Fruit fly (Drosophila melanogaster): ENCODE measurements around the gene HGTX.

The HGTX gene

DNA sequence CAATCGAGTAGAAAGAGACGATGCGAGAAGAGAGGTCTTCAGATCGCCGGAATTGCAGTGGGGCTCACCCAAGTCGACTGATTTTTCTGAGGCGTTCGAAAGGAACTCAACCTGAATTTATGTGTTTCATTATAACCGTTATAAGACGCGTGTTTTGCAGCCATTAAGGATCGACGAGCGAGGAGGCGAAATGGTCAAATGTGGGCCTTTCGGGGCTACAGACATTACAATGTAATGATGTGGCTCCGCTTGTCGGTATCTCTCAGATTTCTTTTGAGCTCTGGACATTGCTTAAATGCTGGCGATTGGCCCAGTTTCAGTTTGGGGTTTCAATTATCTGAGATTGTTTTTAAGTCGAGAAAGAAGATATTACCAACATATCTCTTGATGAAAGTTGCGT is 43.5 kb upstream of the HGTX start:
- TF ChIP-seq D1 (tag; optimal IDR thresholded peaks at IDR 0.05) (no peak), CG4496 (GFP tag; IDR thresholded peaks at IDR 0.05) (no peak), Ets98B (GFP tag; IDR thresholded peaks at IDR 0.05) (no peak), CG15710 (tag; optimal IDR thresholded peaks at IDR 0.05) (no peak)

DNA sequence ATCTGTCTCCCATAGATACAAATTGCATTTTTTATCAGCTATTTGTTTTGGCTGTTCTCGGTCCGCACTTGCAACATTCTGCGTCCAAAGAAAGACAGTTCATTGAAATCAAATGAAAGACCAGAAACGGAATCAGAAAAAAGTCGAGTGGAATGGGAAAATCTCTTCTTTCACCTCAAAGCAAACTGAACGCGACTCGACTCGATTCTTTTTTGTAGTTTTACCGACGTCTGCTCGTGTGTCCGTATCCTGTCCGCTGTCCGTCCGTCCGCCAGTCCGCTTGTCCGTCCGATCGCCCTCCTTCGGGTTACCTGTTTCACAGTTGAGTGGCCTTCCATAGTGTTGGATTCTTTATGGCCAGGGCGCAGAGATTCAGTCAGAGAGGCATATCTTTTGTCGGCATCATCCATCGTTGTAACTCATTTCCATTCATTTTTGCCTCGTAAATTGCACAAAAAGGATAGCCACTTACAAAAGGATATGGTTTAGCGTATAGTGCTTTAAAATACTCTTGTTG is 42.7 kb upstream of the HGTX start:
- TF ChIP-seq CG8159 (tag; optimal IDR thresholded peaks at IDR 0.05) (no peak), EcR (GFP tag; optimal IDR thresholded peaks at IDR 0.05) (peak; percentile 59), CG32121 (GFP tag; IDR thresholded peaks at IDR 0.05) (no peak), D1 (tag; optimal IDR thresholded peaks at IDR 0.05) (no peak), CG8301 (tag; optimal IDR thresholded peaks at IDR 0.05) (no peak)

DNA sequence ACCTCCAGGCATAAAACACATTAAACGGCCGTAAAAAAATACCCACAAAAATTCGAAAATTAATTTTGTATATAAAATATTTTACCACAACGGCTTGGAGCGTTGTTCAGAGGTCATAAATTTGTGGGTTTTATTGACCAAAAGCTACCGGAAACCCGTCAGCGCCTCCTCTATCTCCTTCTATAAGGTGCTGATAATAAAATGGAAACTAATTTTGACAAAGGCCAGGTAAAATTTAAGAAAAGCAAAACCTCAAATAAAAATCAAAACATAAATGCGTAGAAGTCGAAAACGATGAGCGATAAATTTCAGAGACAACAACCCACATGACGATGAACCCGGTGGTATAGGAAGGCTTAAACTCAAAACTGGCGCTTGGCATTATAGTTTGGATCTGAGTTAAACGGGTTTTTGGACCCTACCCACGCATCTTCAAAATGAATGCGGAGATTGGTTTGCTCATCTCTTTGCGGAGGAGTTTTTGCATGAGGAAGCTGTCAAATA is 41.5 kb upstream of the HGTX start:
- TF ChIP-seq EcR (GFP tag; optimal IDR thresholded peaks at IDR 0.05) (peak; percentile 38), CG10348 (GFP tag; IDR thresholded peaks at IDR 0.05) (no peak)

DNA sequence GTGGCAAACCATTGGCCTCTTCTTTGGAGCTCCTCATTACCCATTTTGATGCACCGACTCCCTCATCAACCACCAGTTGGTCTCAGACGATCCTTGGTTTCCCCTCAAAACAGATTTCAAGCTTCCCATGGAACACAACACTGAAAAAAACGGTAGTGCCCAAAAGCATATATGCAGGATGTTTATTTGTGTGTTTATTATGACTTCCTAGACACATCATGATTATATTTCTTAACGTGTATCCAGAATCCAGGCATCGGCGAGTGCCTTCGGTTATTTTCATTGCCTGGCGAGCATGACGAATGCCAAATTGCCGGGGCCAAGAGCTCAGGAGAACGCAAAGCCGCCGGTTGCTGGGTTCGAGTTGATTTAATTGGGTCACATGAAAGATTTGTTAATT is 40.4 kb upstream of the HGTX start:
- TF ChIP-seq Pif1A (GFP tag; optimal IDR thresholded peaks at IDR 0.05) (no peak), Ets98B (GFP tag; IDR thresholded peaks at IDR 0.05) (no peak), CG13204 (GFP tag; optimal IDR thresholded peaks at IDR 0.05) (peak; percentile 16), CG32121 (GFP tag; IDR thresholded peaks at IDR 0.05) (no peak), CG34367 (tag; optimal IDR thresholded peaks at IDR 0.05) (no peak), CG4496 (GFP tag; IDR thresholded peaks at IDR 0.05) (no peak), fd96Ca (GFP tag; IDR thresholded peaks at IDR 0.05) (no peak), CG8159 (tag; optimal IDR thresholded peaks at IDR 0.05) (peak; percentile 41), rn (GFP tag; IDR thresholded peaks at IDR 0.05) (no peak), Pif1B (GFP tag; optimal IDR thresholded peaks at IDR 0.05) (no peak), CG12605 (GFP tag; IDR thresholded peaks at IDR 0.05) (no peak), EcR (GFP tag; optimal IDR thresholded peaks at IDR 0.05) (no peak), CG9948 (tag; optimal IDR thresholded peaks at IDR 0.05) (no peak), CG14655 (GFP tag; optimal IDR thresholded peaks at IDR 0.05) (no peak), Snoo (tag; optimal IDR thresholded peaks at IDR 0.05) (no peak), CG15710 (tag; optimal IDR thresholded peaks at IDR 0.05) (peak; percentile 8), D1 (tag; optimal IDR thresholded peaks at IDR 0.05) (no peak), gl (tag; optimal IDR thresholded peaks at IDR 0.05) (peak; percentile 23), CG8301 (tag; optimal IDR thresholded peaks at IDR 0.05) (no peak), CG17806 (tag; optimal IDR thresholded peaks at IDR 0.05) (peak; percentile 40), CG10348 (GFP tag; IDR thresholded peaks at IDR 0.05) (no peak)

DNA sequence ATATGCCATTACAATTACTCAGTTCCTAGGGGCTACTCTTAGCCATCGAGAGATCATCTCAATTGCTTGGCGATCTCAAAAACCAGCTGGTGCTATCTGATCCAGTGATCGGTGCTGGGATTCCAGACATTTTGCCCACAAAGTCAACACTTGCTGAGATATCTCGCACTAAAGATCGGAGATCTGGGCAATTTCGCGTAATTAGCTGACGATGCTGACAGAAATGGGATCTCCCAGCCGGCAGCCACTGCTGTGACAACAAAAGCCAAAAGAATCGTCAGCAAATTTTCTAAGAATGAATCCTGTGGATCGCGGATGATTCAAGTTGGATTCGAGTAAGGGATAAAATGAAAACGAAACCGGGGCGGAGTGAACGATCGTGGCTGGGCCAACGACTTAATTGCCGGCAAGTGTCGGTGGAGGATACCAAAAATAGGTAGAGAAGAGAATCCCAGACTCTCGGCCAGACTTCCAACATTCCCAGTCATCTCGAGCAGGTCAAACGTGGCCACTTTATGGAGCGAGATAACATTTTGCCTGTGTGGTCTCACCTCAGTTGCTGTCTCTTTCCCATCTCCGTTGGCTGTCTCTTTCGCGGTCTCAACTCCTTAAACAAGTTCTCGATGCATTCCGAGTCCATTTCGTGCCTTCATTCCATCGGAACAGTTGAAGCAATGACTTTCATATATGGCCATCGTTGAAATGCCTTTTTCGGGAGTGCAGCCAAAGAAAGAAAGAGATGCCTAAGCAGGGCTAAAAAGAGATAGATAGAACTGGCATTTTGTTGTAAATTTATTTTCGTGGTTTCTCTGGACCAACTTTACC is 38.6 kb upstream of the HGTX start:
- TF ChIP-seq EcR (GFP tag; optimal IDR thresholded peaks at IDR 0.05) (peak; percentile 92), Snoo (tag; optimal IDR thresholded peaks at IDR 0.05) (peak; percentile 7), CG17806 (tag; optimal IDR thresholded peaks at IDR 0.05) (no peak), CG34367 (tag; optimal IDR thresholded peaks at IDR 0.05) (no peak), rn (GFP tag; IDR thresholded peaks at IDR 0.05) (no peak)

DNA sequence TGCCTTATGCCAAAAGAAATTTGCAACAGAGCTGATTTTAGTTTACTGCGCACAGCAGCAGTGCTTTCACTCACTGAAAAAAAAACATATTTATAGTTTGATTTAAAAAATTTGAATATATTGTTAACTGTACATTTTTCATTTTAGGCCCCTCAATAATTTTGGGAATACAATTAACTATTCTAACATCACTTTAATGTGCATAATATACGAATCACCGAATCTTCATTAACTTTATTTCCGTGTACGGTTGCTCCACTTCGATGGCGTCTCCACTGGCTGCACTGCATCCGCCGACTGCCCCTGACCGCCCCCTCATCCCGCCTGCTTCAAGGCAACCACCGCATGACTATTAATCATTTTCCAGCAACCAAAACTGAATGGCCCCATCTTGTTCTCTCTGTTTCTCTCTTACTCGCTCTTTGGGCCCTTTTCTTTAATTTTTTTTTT is 37.4 kb upstream of the HGTX start:
- TF ChIP-seq CG10348 (GFP tag; IDR thresholded peaks at IDR 0.05) (no peak), CG8301 (tag; optimal IDR thresholded peaks at IDR 0.05) (peak; percentile 93), fd96Ca (GFP tag; IDR thresholded peaks at IDR 0.05) (peak; percentile 80), CG4496 (GFP tag; IDR thresholded peaks at IDR 0.05) (peak; percentile 89), CG34367 (tag; optimal IDR thresholded peaks at IDR 0.05) (peak; percentile 91), Snoo (tag; optimal IDR thresholded peaks at IDR 0.05) (peak; percentile 91), gl (tag; optimal IDR thresholded peaks at IDR 0.05) (peak; percentile 85), Pif1B (GFP tag; optimal IDR thresholded peaks at IDR 0.05) (peak; percentile 88), EcR (GFP tag; optimal IDR thresholded peaks at IDR 0.05) (peak; percentile 69), Pif1A (GFP tag; optimal IDR thresholded peaks at IDR 0.05) (peak; percentile 91), CG17806 (tag; optimal IDR thresholded peaks at IDR 0.05) (peak; percentile 93), CG14655 (GFP tag; optimal IDR thresholded peaks at IDR 0.05) (peak; percentile 92), CG13204 (GFP tag; optimal IDR thresholded peaks at IDR 0.05) (peak; percentile 89), CG8159 (tag; optimal IDR thresholded peaks at IDR 0.05) (peak; percentile 94), CG12605 (GFP tag; IDR thresholded peaks at IDR 0.05) (peak; percentile 91), CG15710 (tag; optimal IDR thresholded peaks at IDR 0.05) (peak; percentile 92), D1 (tag; optimal IDR thresholded peaks at IDR 0.05) (peak; percentile 84), CG32121 (GFP tag; IDR thresholded peaks at IDR 0.05) (peak; percentile 79), rn (GFP tag; IDR thresholded peaks at IDR 0.05) (peak; percentile 83), CG9948 (tag; optimal IDR thresholded peaks at IDR 0.05) (peak; percentile 92), Ets98B (GFP tag; IDR thresholded peaks at IDR 0.05) (peak; percentile 89)
